Worm (Caenorhabditis elegans): Measurements from ENCODE around the gene F43B10.1.

- TF ChIP-seq tbx-2 (tag; optimal IDR thresholded peaks at IDR 0.05) (no peak), ama-1 (optimal IDR thresholded peaks at IDR 0.05) (no peak)
Observed at ce11 chrX:16644889-16645288, 17.7 kb downstream of the F43B10.1 start.

Measured in whole organism, late embryonic.